Fruit fly (Drosophila melanogaster) whole organism, embryonic: ENCODE measurements around the gene Sk1.

Experiments used
- CG1024 ChIP-seq: fragments of 200-800 bp; sonication (Bioruptor generic); IDR thresholded peaks from 2 replicates; pipeline ENCODE4 v1.3.6; 2022; ENCODE audit warnings: missing biosample characterization, missing genetic modification characterization
- CG10321 ChIP-seq: fragments of 200-800 bp; sonication (Bioruptor generic); IDR thresholded peaks from 2 replicates; pipeline ENCODE4 v1.3.6; 2022; ENCODE audit warnings: missing biosample characterization, missing genetic modification characterization
- CG11398 ChIP-seq: fragments of 200-800 bp; sonication (Bioruptor generic); optimal IDR thresholded peaks from 2 replicates; lab custom pipeline; 2016; ENCODE audit warnings: missing biosample characterization, missing genetic modification characterization
- CG12236 ChIP-seq: fragments of 200-800 bp; sonication (Bioruptor generic); optimal IDR thresholded peaks from 2 replicates; lab custom pipeline; 2016; ENCODE audit warnings: missing biosample characterization, missing genetic modification characterization
- CG1233 ChIP-seq: fragments of 200-800 bp; sonication (Bioruptor generic); optimal IDR thresholded peaks from 4 replicates; lab custom pipeline; 2018; ENCODE audit warnings: missing biosample characterization, mild to moderate bottlenecking, missing genetic modification characterization
- CG15269 ChIP-seq: fragments of 200-800 bp; sonication (Bioruptor generic); optimal IDR thresholded peaks from 2 replicates; lab custom pipeline; 2018; ENCODE audit warnings: missing biosample characterization, mild to moderate bottlenecking, missing genetic modification characterization, moderate library complexity
- CG15514 ChIP-seq: fragments of 200-800 bp; sonication (Bioruptor generic); optimal IDR thresholded peaks from 3 replicates; lab custom pipeline; 2017; ENCODE audit warnings: missing biosample characterization, missing genetic modification characterization, mild to moderate bottlenecking, moderate library complexity, missing genetic modification reagents
- CG1602 ChIP-seq: fragments of 200-800 bp; sonication (Bioruptor generic); optimal IDR thresholded peaks from 3 replicates; lab custom pipeline; 2016; ENCODE audit warnings: missing biosample characterization, missing genetic modification characterization
- CG17802 ChIP-seq: fragments of 200-800 bp; sonication (Bioruptor generic); optimal IDR thresholded peaks from 2 replicates; lab custom pipeline; 2018; ENCODE audit warnings: missing biosample characterization, mild to moderate bottlenecking, missing genetic modification characterization, moderate library complexity
- CG17912 ChIP-seq: fragments of 200-800 bp; sonication (Bioruptor generic); optimal IDR thresholded peaks from 2 replicates; lab custom pipeline; 2018; ENCODE audit warnings: missing biosample characterization, mild to moderate bottlenecking, missing genetic modification characterization
- CG2120 ChIP-seq: fragments of 200-800 bp; sonication (Bioruptor generic); optimal IDR thresholded peaks from 3 replicates; lab custom pipeline; 2016; ENCODE audit warnings: missing biosample characterization, missing genetic modification characterization
- CG2875 ChIP-seq: fragments of 200-800 bp; sonication (Bioruptor generic); optimal IDR thresholded peaks from 2 replicates; lab custom pipeline; 2017; ENCODE audit warnings: missing biosample characterization, mild to moderate bottlenecking, missing genetic modification characterization, missing genetic modification reagents
- CG34376 ChIP-seq: fragments of 200-800 bp; sonication (Bioruptor generic); optimal IDR thresholded peaks from 2 replicates; lab custom pipeline; 2018; ENCODE audit warnings: missing biosample characterization, mild to moderate bottlenecking, missing genetic modification characterization
- CG5180 ChIP-seq: fragments of 200-800 bp; sonication (Bioruptor generic); optimal IDR thresholded peaks from 3 replicates; lab custom pipeline; 2017; ENCODE audit warnings: missing biosample characterization, missing genetic modification characterization, mild to moderate bottlenecking, moderate library complexity, missing genetic modification reagents
- CG6175 ChIP-seq: fragments of 200-800 bp; sonication (Bioruptor generic); IDR thresholded peaks from 3 replicates; pipeline ENCODE4 v1.3.6; 2022; ENCODE audit warnings: missing biosample characterization, missing genetic modification characterization
- D19B ChIP-seq: fragments of 200-800 bp; sonication (Bioruptor generic); optimal IDR thresholded peaks from 2 replicates; lab custom pipeline; 2017; ENCODE audit warnings: missing biosample characterization, mild to moderate bottlenecking, missing genetic modification characterization
- Dfd ChIP-seq, 2 experiments: fragments of >200 bp; optimal IDR thresholded peaks; 2 replicates each; lab custom pipeline; 2017; ENCODE audit warnings: missing biosample characterization in 2 of 2, missing genetic modification characterization in 2 of 2
- Dp ChIP-seq: fragments of 200-800 bp; sonication (Bioruptor generic); optimal IDR thresholded peaks from 2 replicates; lab custom pipeline; 2018; ENCODE audit warnings: missing biosample characterization, mild to moderate bottlenecking, missing genetic modification characterization, moderate library complexity
- E2f1 ChIP-seq: fragments of 200-800 bp; sonication (Bioruptor generic); IDR thresholded peaks from 2 replicates; pipeline ENCODE4 v1.3.6; 2022; ENCODE audit warnings: missing biosample characterization, missing genetic modification characterization
- HLH54F ChIP-seq: fragments of 200-800 bp; sonication (Bioruptor generic); optimal IDR thresholded peaks from 3 replicates; lab custom pipeline; 2016; ENCODE audit warnings: missing biosample characterization, missing genetic modification characterization
- Hmx ChIP-seq: fragments of 200-800 bp; sonication (Bioruptor generic); optimal IDR thresholded peaks from 2 replicates; lab custom pipeline; 2016; ENCODE audit warnings: missing biosample characterization, missing genetic modification characterization
- Lhr ChIP-seq: fragments of 200-800 bp; sonication (Bioruptor generic); optimal IDR thresholded peaks from 3 replicates; lab custom pipeline; 2017; ENCODE audit warnings: mild to moderate bottlenecking, missing biosample characterization, missing genetic modification reagents, missing genetic modification characterization
- Myb ChIP-seq: fragments of 200-800 bp; sonication (Bioruptor generic); optimal IDR thresholded peaks from 2 replicates; lab custom pipeline; 2016; ENCODE audit warnings: missing biosample characterization, missing genetic modification characterization
- Nf-YC ChIP-seq: fragments of 200-800 bp; optimal IDR thresholded peaks from 3 replicates; lab custom pipeline; 2019; ENCODE audit warnings: missing biosample characterization, mild to moderate bottlenecking, missing genetic modification characterization, moderate library complexity
- Opbp ChIP-seq: fragments of 200-800 bp; sonication (Bioruptor generic); IDR thresholded peaks from 3 replicates; pipeline ENCODE4 v1.3.6; 2022; ENCODE audit warnings: missing biosample characterization, missing genetic modification characterization; ENCODE audit not compliant: partially characterized antibody
- PHDP ChIP-seq: fragments of 200-800 bp; sonication (Bioruptor generic); optimal IDR thresholded peaks from 3 replicates; lab custom pipeline; 2018; ENCODE audit warnings: missing biosample characterization, mild to moderate bottlenecking, missing genetic modification characterization, moderate library complexity
- TFAM ChIP-seq: fragments of 200-800 bp; sonication (Bioruptor generic); optimal IDR thresholded peaks from 2 replicates; lab custom pipeline; 2017; ENCODE audit warnings: missing biosample characterization, missing genetic modification characterization, inconsistent platforms
- amos ChIP-seq: fragments of 200-800 bp; sonication (Bioruptor generic); IDR thresholded peaks from 2 replicates; pipeline ENCODE4 v1.3.6; 2022; ENCODE audit warnings: missing biosample characterization, missing genetic modification characterization; ENCODE audit not compliant: partially characterized antibody
- ap ChIP-seq: fragments of 200-800 bp; sonication (Bioruptor generic); IDR thresholded peaks from 2 replicates; pipeline ENCODE4 v1.3.6; 2022; ENCODE audit warnings: missing biosample characterization, missing genetic modification characterization
- ase ChIP-seq: fragments of 200-800 bp; sonication (Bioruptor generic); IDR thresholded peaks from 3 replicates; pipeline ENCODE4 v1.3.6; 2022; ENCODE audit warnings: missing biosample characterization, missing genetic modification characterization
- chinmo ChIP-seq: fragments of 200-800 bp; sonication (Bioruptor generic); IDR thresholded peaks from 4 replicates; pipeline ENCODE4 v1.3.6; 2022; ENCODE audit warnings: missing biosample characterization, missing genetic modification characterization; ENCODE audit not compliant: partially characterized antibody
- croc ChIP-seq: fragments of 200-800 bp; sonication (Bioruptor generic); conservative IDR thresholded peaks from 3 replicates; pipeline ENCODE4 v1.3.6; 2022; ENCODE audit warnings: missing biosample characterization, missing genetic modification characterization
- fd102C ChIP-seq: fragments of 200-800 bp; sonication (Bioruptor generic); optimal IDR thresholded peaks from 2 replicates; lab custom pipeline; 2018; ENCODE audit warnings: missing biosample characterization, mild to moderate bottlenecking, missing genetic modification characterization, moderate library complexity
- gro ChIP-seq: fragments of 200-800 bp; sonication (Bioruptor generic); optimal IDR thresholded peaks from 2 replicates; lab custom pipeline; 2016; ENCODE audit warnings: missing biosample characterization, missing genetic modification characterization
- h ChIP-seq: fragments of >200 bp; optimal IDR thresholded peaks from 2 replicates; lab custom pipeline; 2017
- jigr1 ChIP-seq: fragments of 200-800 bp; sonication (Bioruptor generic); IDR thresholded peaks from 3 replicates; pipeline ENCODE4 v1.3.6; 2022; ENCODE audit warnings: missing biosample characterization, missing genetic modification characterization
- knrl ChIP-seq: fragments of 200-800 bp; sonication (Bioruptor generic); IDR thresholded peaks from 3 replicates; pipeline ENCODE4 v1.3.6; 2022; ENCODE audit warnings: missing biosample characterization, missing genetic modification characterization; ENCODE audit not compliant: partially characterized antibody
- lilli ChIP-seq: fragments of 200-800 bp; sonication (Bioruptor generic); optimal IDR thresholded peaks from 3 replicates; lab custom pipeline; 2016; ENCODE audit warnings: missing biosample characterization, missing genetic modification characterization
- lmd ChIP-seq: fragments of 200-800 bp; sonication (Bioruptor generic); IDR thresholded peaks from 2 replicates; pipeline ENCODE4 v1.3.6; 2022; ENCODE audit warnings: missing biosample characterization, missing genetic modification characterization
- lola ChIP-seq, 3 experiments: fragments of >200 bp in 2 of 3; fragments of 200-800 bp in 1 of 3; sonication (Bioruptor generic) in 1 of 3; optimal IDR thresholded peaks; 2 replicates each; lab custom pipeline; 2017 to 2019; ENCODE audit warnings: missing biosample characterization in 3 of 3, missing genetic modification characterization in 3 of 3, mild to moderate bottlenecking in 1 of 3, moderate library complexity in 1 of 3
- luna ChIP-seq: fragments of 200-800 bp; sonication (Bioruptor generic); optimal IDR thresholded peaks from 2 replicates; lab custom pipeline; 2016; ENCODE audit warnings: missing biosample characterization, missing genetic modification characterization
- nau ChIP-seq: fragments of 200-800 bp; sonication (Bioruptor generic); optimal IDR thresholded peaks from 3 replicates; lab custom pipeline; 2017; ENCODE audit warnings: missing biosample characterization, mild to moderate bottlenecking, missing genetic modification characterization, missing genetic modification reagents
- pzg ChIP-seq: fragments of 200-800 bp; sonication (Bioruptor generic); optimal IDR thresholded peaks from 3 replicates; lab custom pipeline; 2018; ENCODE audit warnings: missing biosample characterization, mild to moderate bottlenecking, missing genetic modification characterization, moderate library complexity
- row ChIP-seq: fragments of 200-800 bp; sonication (Bioruptor generic); IDR thresholded peaks from 3 replicates; pipeline ENCODE4 v1.3.6; 2022; ENCODE audit warnings: missing biosample characterization, missing genetic modification characterization
- slou ChIP-seq: fragments of 200-800 bp; sonication (Bioruptor generic); optimal IDR thresholded peaks from 3 replicates; lab custom pipeline; 2016; ENCODE audit warnings: missing biosample characterization, missing genetic modification characterization
- sna ChIP-seq: fragments of 200-800 bp; sonication (Bioruptor generic); IDR thresholded peaks from 2 replicates; pipeline ENCODE4 v1.3.6; 2022; ENCODE audit warnings: missing biosample characterization, missing genetic modification characterization; ENCODE audit not compliant: partially characterized antibody
- stc ChIP-seq: fragments of 200-800 bp; sonication (Bioruptor generic); IDR thresholded peaks from 2 replicates; pipeline ENCODE4 v1.3.6; 2022; ENCODE audit warnings: missing biosample characterization, missing genetic modification characterization
- tll ChIP-seq, 2 experiments: fragments of 200-800 bp in 1 of 2; fragments of >200 bp in 1 of 2; sonication (Bioruptor generic) in 1 of 2; optimal IDR thresholded peaks; 2 replicates each; lab custom pipeline; 2017 to 2019; ENCODE audit warnings: missing biosample characterization in 2 of 2, missing genetic modification characterization in 2 of 2, mild to moderate bottlenecking in 1 of 2, moderate library complexity in 1 of 2
- zfh2 ChIP-seq: fragments of 200-800 bp; sonication (Bioruptor generic); optimal IDR thresholded peaks from 2 replicates; lab custom pipeline; 2016; ENCODE audit warnings: missing biosample characterization, missing genetic modification characterization

Gene Sk1

DNA sequence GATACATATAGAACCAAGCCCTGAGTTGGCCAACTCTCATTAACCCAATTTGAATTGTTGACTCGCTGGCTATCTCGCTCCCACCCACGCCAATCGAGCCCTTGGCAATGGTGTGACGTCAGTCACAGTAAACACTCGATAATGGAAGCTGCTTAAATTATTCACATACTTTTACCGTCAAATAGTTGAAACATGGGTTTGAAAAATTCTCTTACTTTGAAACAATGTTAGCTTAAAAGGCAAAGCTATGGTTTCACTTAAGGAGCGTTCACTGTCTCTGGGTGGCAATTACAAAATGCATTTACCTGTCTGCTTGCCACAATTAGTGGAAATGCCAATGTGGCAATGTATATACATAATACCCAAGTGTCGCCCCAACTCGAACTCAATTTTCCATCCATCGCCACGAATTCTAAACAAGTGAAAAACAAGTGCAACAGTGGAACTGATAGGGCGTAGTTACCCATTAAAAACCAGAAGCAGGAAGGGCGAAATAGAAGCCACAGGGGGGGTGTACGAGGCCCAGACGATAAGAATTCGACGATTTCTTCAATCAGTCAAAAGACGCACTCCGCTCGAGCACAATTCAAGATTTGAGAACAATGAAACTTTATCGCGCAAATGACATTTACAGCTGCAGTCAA lies 7.3 kb downstream of the Sk1 start (continued):
- TF ChIP-seq CG15269 (tag; lab: Kevin White, UChicago) (peak; percentile 92), Hmx (GFP tag; lab: Kevin White, UChicago) (peak; percentile 9), luna (GFP tag; lab: Kevin White, UChicago) (peak; percentile 69), CG17802 (peak; percentile 60), Dfd (GFP tag; optimal IDR thresholded peaks at IDR 0.05; lab: Kevin White, UChicago) (no peak), CG1602 (GFP tag; lab: Kevin White, UChicago) (peak; percentile 75), CG17912 (GFP tag; lab: Kevin White, UChicago) (peak; percentile 71), chinmo (GFP tag; lab: Robert Waterston, UW) (0 out of 4 replicates have a peak, but pooled peaks have one; percentile 5), zfh2 (GFP tag; lab: Kevin White, UChicago) (peak; percentile 80), CG5180 (GFP tag; lab: Kevin White, UChicago) (peak; percentile 71), CG1233 (GFP tag; lab: Kevin White, UChicago) (peak; percentile 82), CG15514 (GFP tag; lab: Kevin White, UChicago) (peak; percentile 72), croc (peak; percentile 68), tll (GFP tag; optimal IDR thresholded peaks at IDR 0.05; lab: Kevin White, UChicago) (peak; percentile 5 to 37), sna (no peak), ap (peak; percentile 80), gro (GFP tag; lab: Kevin White, UChicago) (peak; percentile 75), CG2875 (GFP tag; lab: Kevin White, UChicago) (peak; percentile 53), ase (GFP tag; lab: Robert Waterston, UW) (peak; percentile 83; the same call in 2 of the 3 replicates), CG10321 (GFP tag; lab: Robert Waterston, UW) (peak; percentile 63), HLH54F (GFP tag; lab: Kevin White, UChicago) (peak; percentile 83), CG1024 (GFP tag; lab: Robert Waterston, UW) (peak; percentile 75), Myb (GFP tag; lab: Kevin White, UChicago) (peak; percentile 74), CG6175 (GFP tag; lab: Robert Waterston, UW) (0 out of 3 replicates have a peak, but pooled peaks have one; percentile 63), CG12236 (peak; percentile 47), amos (no peak), TFAM (GFP tag; lab: Kevin White, UChicago) (no peak), Opbp (GFP tag; lab: Robert Waterston, UW) (no peak), D19B (peak; percentile 52), pzg (peak; percentile 5), CG34376 (peak; percentile 68), PHDP (peak; percentile 85), lmd (GFP tag; lab: Robert Waterston, UW) (peak; percentile 88), Lhr (GFP tag; lab: Kevin White, UChicago) (peak; percentile 37), E2f1 (GFP tag; lab: Robert Waterston, UW) (peak; percentile 86), lilli (peak; percentile 88), h (lab: Kevin White, UChicago) (no peak), row (GFP tag; lab: Robert Waterston, UW) (peak; percentile 89), stc (GFP tag; lab: Robert Waterston, UW) (peak; percentile 83), slou (peak; percentile 27), fd102C (GFP tag; lab: Kevin White, UChicago) (peak; percentile 50), lola (GFP tag; optimal IDR thresholded peaks at IDR 0.05; lab: Kevin White, UChicago) (peak in 1 of 3 experiments; percentile 64), nau (GFP tag; lab: Kevin White, UChicago) (peak; percentile 78), Dp (GFP tag; lab: Kevin White, UChicago) (no peak), jigr1 (GFP tag; lab: Robert Waterston, UW) (peak; percentile 63; the same call in 2 of the 3 replicates), CG11398 (peak; percentile 84), CG2120 (GFP tag; lab: Kevin White, UChicago) (peak; percentile 88), Nf-YC (peak; percentile 78), knrl (GFP tag; lab: Robert Waterston, UW) (no peak)
